Worm (Caenorhabditis elegans) whole organism, L3 larva: ENCODE results near the gene tsp-4.
"Not testable (repeated sequence)": the region's sequence is repeated elsewhere in the genome, so short reads cannot be mapped to it uniquely, and the experiment has no call there.

ENCODE experiments used
- fkh-10 ChIP-seq: sonication (generic microtip); optimal IDR thresholded peaks from 2 replicates; lab custom pipeline; 2017; ENCODE audit warnings: missing biosample characterization, missing genetic modification reagents, missing genetic modification characterization
- fos-1 ChIP-seq: fragments of 150-350 bp; optimal IDR thresholded peaks from 2 replicates; lab custom pipeline; 2014; ENCODE audit warnings: missing biosample characterization, missing genetic modification characterization
- lin-15B ChIP-seq: fragments of 150-350 bp; optimal IDR thresholded peaks from 2 replicates; lab custom pipeline; 2014; ENCODE audit warnings: missing biosample characterization, missing genetic modification characterization
- lin-39 ChIP-seq: fragments of 150-350 bp; optimal IDR thresholded peaks from 2 replicates; lab custom pipeline; 2018; ENCODE audit warnings: missing biosample characterization, missing genetic modification reagents, missing genetic modification characterization
- lsy-12 ChIP-seq: sonication (generic microtip); optimal IDR thresholded peaks from 2 replicates; lab custom pipeline; 2016; ENCODE audit warnings: mild to moderate bottlenecking, missing genetic modification characterization, missing compliant biosample characterization
- nhr-237 ChIP-seq: fragments of 150-350 bp; optimal IDR thresholded peaks from 2 replicates; lab custom pipeline; 2014; ENCODE audit warnings: missing biosample characterization, missing genetic modification characterization
- skn-1 ChIP-seq: fragments of 150-350 bp; optimal IDR thresholded peaks from 2 replicates; lab custom pipeline; 2014; ENCODE audit warnings: missing biosample characterization, missing genetic modification characterization
- unc-62 ChIP-seq: fragments of 150-350 bp; sonication (generic microtip); optimal IDR thresholded peaks from 4 replicates; lab custom pipeline; 2014; ENCODE audit warnings: missing biosample characterization, missing genetic modification reagents, missing genetic modification characterization
- zag-1 ChIP-seq: fragments of 150-350 bp; optimal IDR thresholded peaks from 2 replicates; lab custom pipeline; 2014; ENCODE audit warnings: missing biosample characterization, missing genetic modification characterization

DNA sequence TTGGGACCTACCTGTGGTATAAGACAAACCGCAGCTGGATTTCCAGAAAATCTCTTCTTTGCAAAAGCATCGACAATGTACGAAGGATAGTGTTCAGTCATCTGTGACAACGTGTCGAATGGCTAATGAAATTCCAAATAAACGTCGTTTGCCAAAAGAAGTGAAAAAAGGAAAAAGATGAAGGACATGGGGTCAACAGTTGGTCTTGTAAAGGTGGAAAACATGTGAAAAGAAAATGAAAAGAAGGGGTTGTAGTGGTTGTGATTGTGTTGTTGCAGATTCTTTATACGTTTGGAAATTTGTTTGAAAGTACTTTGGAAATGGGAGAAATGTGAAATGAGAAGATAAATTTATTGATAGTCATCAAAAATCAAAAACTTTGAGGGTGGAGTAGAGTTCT, 35.6 kb downstream of the tsp-4 start, which contains the start of gene T04A11.4:
- not testable (repeated sequence) for TF ChIP-seq unc-62 (GFP tag; lab: Kevin White, UChicago); fkh-10 (GFP tag; lab: Kevin White, UChicago); lin-39; lsy-12 (tag; lab: Kevin White, UChicago); nhr-237 (tag; lab: Kevin White, UChicago); zag-1 (tag; lab: Kevin White, UChicago); fos-1 (tag; lab: Kevin White, UChicago); lin-15B; skn-1
